Worm (Caenorhabditis elegans) whole organism, L2 larva: ENCODE measurements around the gene tmem-17.
A peak's percentile ranks its signal among the peaks of the same experiment; 100 is the strongest.

Experiments used
- C34F6.9 ChIP-seq: fragments of 150-350 bp; optimal IDR thresholded peaks from 2 replicates; lab custom pipeline; 2014; ENCODE audit warnings: missing biosample characterization, missing genetic modification characterization
- F13H6.1 ChIP-seq: sonication (generic microtip); optimal IDR thresholded peaks from 2 replicates; lab custom pipeline; 2016; ENCODE audit warnings: missing genetic modification characterization, missing compliant biosample characterization
- R02D3.7 ChIP-seq: fragments of 150-350 bp; optimal IDR thresholded peaks from 2 replicates; lab custom pipeline; 2014; ENCODE audit warnings: missing biosample characterization, missing genetic modification characterization
- alr-1 ChIP-seq: fragments of 150-350 bp; optimal IDR thresholded peaks from 2 replicates; lab custom pipeline; 2014; ENCODE audit warnings: missing biosample characterization, missing genetic modification characterization
- ama-1 ChIP-seq: fragments of 150-350 bp; optimal IDR thresholded peaks from 2 replicates; lab custom pipeline; 2018; ENCODE audit warnings: inconsistent platforms
- blmp-1 ChIP-seq: sonication (generic microtip); optimal IDR thresholded peaks from 2 replicates; lab custom pipeline; 2017; ENCODE audit warnings: missing genetic modification characterization, mild to moderate bottlenecking, missing compliant biosample characterization, antibody characterized with exemption, moderate library complexity; ENCODE audit not compliant: insufficient read depth
- ceh-82 ChIP-seq: fragments of 150-350 bp; optimal IDR thresholded peaks from 2 replicates; lab custom pipeline; 2014; ENCODE audit warnings: missing biosample characterization, missing genetic modification characterization
- crh-2 ChIP-seq: sonication (generic microtip); optimal IDR thresholded peaks from 2 replicates; lab custom pipeline; 2017; ENCODE audit warnings: missing biosample characterization, missing genetic modification characterization
- dmd-4 ChIP-seq: sonication (generic microtip); optimal IDR thresholded peaks from 2 replicates; lab custom pipeline; 2017; ENCODE audit warnings: missing biosample characterization, missing genetic modification characterization
- egl-27 ChIP-seq: sonication (generic microtip); optimal IDR thresholded peaks from 3 replicates; lab custom pipeline; 2017; ENCODE audit warnings: missing biosample characterization, missing genetic modification reagents, missing genetic modification characterization
- elt-1 ChIP-seq: fragments of 150-350 bp; optimal IDR thresholded peaks from 2 replicates; lab custom pipeline; 2014; ENCODE audit warnings: missing biosample characterization, missing genetic modification characterization
- elt-3 ChIP-seq: sonication (generic microtip); optimal IDR thresholded peaks from 2 replicates; lab custom pipeline; 2017; ENCODE audit warnings: missing biosample characterization, missing genetic modification characterization
- gmeb-1 ChIP-seq: fragments of 150-350 bp; optimal IDR thresholded peaks from 2 replicates; lab custom pipeline; 2014; ENCODE audit warnings: missing biosample characterization, missing genetic modification characterization
- lin-11 ChIP-seq: fragments of 150-350 bp; sonication (generic microtip); optimal IDR thresholded peaks from 2 replicates; lab custom pipeline; 2014; ENCODE audit warnings: missing biosample characterization, missing genetic modification characterization, inconsistent platforms, mixed read lengths
- lin-13 ChIP-seq: fragments of 150-350 bp; optimal IDR thresholded peaks from 2 replicates; lab custom pipeline; 2014; ENCODE audit warnings: missing biosample characterization, missing genetic modification reagents, missing genetic modification characterization
- lsy-2 ChIP-seq, 2 experiments: fragments of 150-350 bp in 1 of 2; sonication (generic microtip) in 1 of 2; optimal IDR thresholded peaks; 2 replicates each; lab custom pipeline; 2014 to 2017; ENCODE audit warnings: missing biosample characterization in 2 of 2, missing genetic modification characterization in 2 of 2
- mbf-1 ChIP-seq: sonication (generic microtip); optimal IDR thresholded peaks from 2 replicates; lab custom pipeline; 2017; ENCODE audit warnings: missing biosample characterization, missing genetic modification characterization
- nhr-10 ChIP-seq: sonication (generic microtip); optimal IDR thresholded peaks from 2 replicates; lab custom pipeline; 2017; ENCODE audit warnings: missing biosample characterization, missing genetic modification characterization
- nhr-11 ChIP-seq: fragments of 150-350 bp; optimal IDR thresholded peaks from 2 replicates; lab custom pipeline; 2014; ENCODE audit warnings: missing biosample characterization, missing genetic modification characterization
- nhr-12 ChIP-seq: fragments of 150-350 bp; optimal IDR thresholded peaks from 2 replicates; lab custom pipeline; 2014; ENCODE audit warnings: missing biosample characterization, missing genetic modification characterization
- nhr-129 ChIP-seq: fragments of 150-350 bp; optimal IDR thresholded peaks from 2 replicates; lab custom pipeline; 2014; ENCODE audit warnings: missing biosample characterization, missing genetic modification characterization
- nhr-21 ChIP-seq: fragments of 150-350 bp; optimal IDR thresholded peaks from 2 replicates; lab custom pipeline; 2014; ENCODE audit warnings: missing biosample characterization, missing genetic modification characterization
- nhr-23 ChIP-seq: fragments of 150-350 bp; optimal IDR thresholded peaks from 2 replicates; lab custom pipeline; 2014; ENCODE audit warnings: missing biosample characterization, missing genetic modification reagents, missing genetic modification characterization
- nhr-237 ChIP-seq: fragments of 150-350 bp; optimal IDR thresholded peaks from 2 replicates; lab custom pipeline; 2014; ENCODE audit warnings: missing biosample characterization, missing genetic modification characterization
- nhr-77 ChIP-seq: fragments of 150-350 bp; optimal IDR thresholded peaks from 2 replicates; lab custom pipeline; 2014; ENCODE audit warnings: missing biosample characterization, missing genetic modification characterization
- skn-1 ChIP-seq: sonication (generic microtip); optimal IDR thresholded peaks from 2 replicates; lab custom pipeline; 2017; ENCODE audit warnings: missing biosample characterization, missing genetic modification characterization
- sma-3 ChIP-seq: sonication (generic microtip); optimal IDR thresholded peaks from 2 replicates; lab custom pipeline; 2016; ENCODE audit warnings: missing genetic modification reagents, missing genetic modification characterization, missing compliant biosample characterization
- sma-9 ChIP-seq, 2 experiments: fragments of 150-350 bp in 1 of 2; sonication (generic microtip) in 1 of 2; optimal IDR thresholded peaks; 2 replicates each; lab custom pipeline; 2014 to 2016; ENCODE audit warnings: missing genetic modification characterization in 2 of 2, mild to moderate bottlenecking in 1 of 2, missing biosample characterization in 1 of 2, missing compliant biosample characterization in 1 of 2, missing genetic modification reagents in 1 of 2, moderate library complexity in 1 of 2
- snpc-4 ChIP-seq: fragments of 150-350 bp; optimal IDR thresholded peaks from 2 replicates; lab custom pipeline; 2014; ENCODE audit warnings: missing biosample characterization, missing genetic modification characterization
- unc-55 ChIP-seq: fragments of 150-350 bp; sonication (generic microtip); optimal IDR thresholded peaks from 3 replicates; lab custom pipeline; 2014; ENCODE audit warnings: missing biosample characterization, missing genetic modification reagents, missing genetic modification characterization
- unc-62 ChIP-seq: fragments of 150-350 bp; optimal IDR thresholded peaks from 2 replicates; lab custom pipeline; 2014; ENCODE audit warnings: missing biosample characterization, missing genetic modification reagents, missing genetic modification characterization
- zag-1 ChIP-seq: fragments of 150-350 bp; optimal IDR thresholded peaks from 2 replicates; lab custom pipeline; 2014; ENCODE audit warnings: missing biosample characterization, missing genetic modification characterization
- ztf-11 ChIP-seq: sonication (generic microtip); optimal IDR thresholded peaks from 2 replicates; lab custom pipeline; 2017; ENCODE audit warnings: missing biosample characterization, missing genetic modification characterization
- ztf-4 ChIP-seq: fragments of 150-350 bp; optimal IDR thresholded peaks from 2 replicates; lab custom pipeline; 2014; ENCODE audit warnings: missing biosample characterization, missing genetic modification characterization

Gene tmem-17

ce11 chrIII:7087691-7088323, 17.7 kb downstream of the tmem-17 start, which contains the start of gene fubl-2 (continued):
- TF ChIP-seq unc-62 (GFP tag; lab: Kevin White, UChicago) (no peak), sma-3 (peak; percentile 84), mbf-1 (tag; lab: Kevin White, UChicago) (no peak), crh-2 (tag; lab: Kevin White, UChicago) (peak; percentile 59), gmeb-1 (tag; lab: Kevin White, UChicago) (peak; percentile 65), nhr-129 (tag; lab: Kevin White, UChicago) (peak; percentile 25), snpc-4 (tag; lab: Kevin White, UChicago) (no peak), skn-1 (tag; lab: Kevin White, UChicago) (no peak), blmp-1 (tag; lab: Kevin White, UChicago) (no peak), zag-1 (tag; lab: Kevin White, UChicago) (no peak), elt-3 (tag; lab: Kevin White, UChicago) (no peak), unc-55 (GFP tag; lab: Kevin White, UChicago) (peak; percentile 70), egl-27 (tag; lab: Kevin White, UChicago) (peak; percentile 66), nhr-10 (tag; lab: Kevin White, UChicago) (no peak), nhr-237 (no peak), ztf-11 (tag; lab: Kevin White, UChicago) (no peak)
- TF ChIP-seq, all 48 proteins: peak for 14

DNA sequence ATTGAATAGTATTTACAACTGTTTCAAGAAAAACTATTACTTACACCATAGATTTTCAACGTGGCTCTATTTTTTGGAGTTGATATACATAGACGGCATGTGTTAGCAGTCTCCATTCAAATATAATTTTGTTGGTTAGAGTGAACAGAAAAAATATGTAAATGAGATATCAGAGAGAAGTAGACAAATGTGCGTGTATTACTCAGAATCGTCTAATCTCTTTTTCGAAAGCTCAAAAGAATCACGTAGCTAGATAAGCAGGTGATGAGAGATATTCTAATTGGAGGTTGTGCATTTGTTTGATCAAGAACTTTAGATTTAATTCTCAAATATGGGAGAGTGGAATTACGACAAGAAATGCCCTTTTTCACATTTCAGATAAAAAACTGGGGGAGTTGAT, 20.5 kb downstream of the tmem-17 start, which contains the start of gene ZK418.10:
Gene ZK418.10 (minus strand): TSS at position 148 of the 400 bp plus-strand sequence.
- TF ChIP-seq egl-27 (tag; lab: Kevin White, UChicago) = no peak
- no peak for TF ChIP-seq lin-13 (GFP tag; lab: Kevin White, UChicago)
- peak; percentile 33 for TF ChIP-seq C34F6.9 (tag; lab: Kevin White, UChicago)
- peak; percentile 16 for TF ChIP-seq nhr-21
- TF ChIP-seq lsy-2 (tag; optimal IDR thresholded peaks at IDR 0.05; lab: Kevin White, UChicago) = peak in 1 of 2 experiments; percentile 16
- peak; percentile 5 for TF ChIP-seq sma-9 (GFP tag; optimal IDR thresholded peaks at IDR 0.05; lab: Kevin White, UChicago)
- TF ChIP-seq sma-9 (tag; optimal IDR thresholded peaks at IDR 0.05; lab: Kevin White, UChicago) = no peak

- TF ChIP-seq nhr-21 = no peak
- no peak for TF ChIP-seq nhr-23
- TF ChIP-seq nhr-77 (tag; lab: Kevin White, UChicago) = no peak
- TF ChIP-seq nhr-12 (tag; lab: Kevin White, UChicago) = no peak
- TF ChIP-seq snpc-4 (tag; lab: Kevin White, UChicago) = no peak
- no peak for TF ChIP-seq nhr-237
- TF ChIP-seq lsy-2 (tag; optimal IDR thresholded peaks at IDR 0.05; lab: Kevin White, UChicago) = no peak
- TF ChIP-seq ztf-4 (tag; lab: Kevin White, UChicago) = no peak
- TF ChIP-seq nhr-11 (tag; lab: Kevin White, UChicago) = no peak
- TF ChIP-seq alr-1 (tag; lab: Kevin White, UChicago) = no peak
- no peak for TF ChIP-seq lin-11
- TF ChIP-seq dmd-4 (tag; lab: Kevin White, UChicago) = no peak
- TF ChIP-seq elt-1 = no peak
- TF ChIP-seq R02D3.7 = no peak
- TF ChIP-seq ceh-82 (tag; lab: Kevin White, UChicago) = no peak
- TF ChIP-seq crh-2 (tag; lab: Kevin White, UChicago) = no peak
These were observed 21.0 kb downstream of the tmem-17 start, which contains the start of gene ZK418.2 for ce11 chrIII:7091042-7091441. TSS of gene ZK418.2 (plus strand) at chrIII:7091342.

DNA sequence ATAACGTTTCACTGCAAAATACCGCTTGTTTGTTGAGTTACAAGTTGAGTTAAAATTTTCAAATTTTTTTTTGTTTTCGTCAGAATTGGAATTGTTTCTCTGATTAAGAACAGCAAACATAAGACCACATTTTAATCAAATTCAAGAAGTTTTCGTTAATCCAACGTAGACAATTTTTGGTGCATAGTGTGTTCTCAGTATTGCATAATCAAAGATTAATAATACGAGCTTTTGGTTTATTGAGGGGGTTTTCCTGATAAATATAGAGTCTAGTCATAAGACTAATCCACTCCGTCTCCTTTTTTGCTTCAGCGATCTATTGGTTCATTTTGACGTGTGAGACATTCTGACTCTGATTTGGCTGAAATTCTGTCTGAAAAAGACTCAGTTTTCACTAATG, 25.1 kb downstream of the tmem-17 start, which contains the start of gene nhr-9:
Gene nhr-9 (plus strand): TSS at position 307 of the 400 bp plus-strand sequence.
- no peak for TF ChIP-seq lin-11
- TF ChIP-seq lsy-2 (tag; optimal IDR thresholded peaks at IDR 0.05; lab: Kevin White, UChicago) = peak in 1 of 2 experiments; percentile 4
- peak; percentile 20 for TF ChIP-seq sma-9 (GFP tag; optimal IDR thresholded peaks at IDR 0.05; lab: Kevin White, UChicago)
- no peak for TF ChIP-seq sma-9 (tag; optimal IDR thresholded peaks at IDR 0.05; lab: Kevin White, UChicago)

- no peak for TF ChIP-seq ama-1 (lab: Kevin White, UChicago)
- no peak for TF ChIP-seq crh-2 (tag; lab: Kevin White, UChicago)
- TF ChIP-seq blmp-1 (tag; lab: Kevin White, UChicago) = no peak
- TF ChIP-seq F13H6.1 (tag; lab: Kevin White, UChicago) = no peak
- TF ChIP-seq mbf-1 (tag; lab: Kevin White, UChicago) = no peak
These were observed 26.4 kb downstream of the tmem-17 start for ce11 chrIII:7096481-7096880.
